Fruit fly (Drosophila melanogaster) whole organism, prepupa: Measurements from ENCODE around the gene Gr92a.

ENCODE experiments used
- Blimp-1 ChIP-seq: fragments of 200-800 bp; sonication (Bioruptor generic); optimal IDR thresholded peaks from 3 replicates; lab custom pipeline; 2017; ENCODE audit warnings: missing biosample characterization, missing genetic modification characterization, mild to moderate bottlenecking, moderate library complexity, missing genetic modification reagents
- CG10669 ChIP-seq: fragments of 200-800 bp; sonication (Bioruptor generic); optimal IDR thresholded peaks from 3 replicates; lab custom pipeline; 2018; ENCODE audit warnings: missing biosample characterization, mild to moderate bottlenecking, missing genetic modification characterization, moderate library complexity
- CG15336 ChIP-seq: fragments of 200-800 bp; sonication (Bioruptor generic); IDR thresholded peaks from 2 replicates; pipeline ENCODE4 v1.3.6; 2022; ENCODE audit warnings: missing biosample characterization, missing genetic modification characterization
- CG32006 ChIP-seq: fragments of 200-800 bp; sonication (Bioruptor generic); optimal IDR thresholded peaks from 3 replicates; lab custom pipeline; 2017; ENCODE audit warnings: missing biosample characterization, mild to moderate bottlenecking, missing genetic modification characterization
- CG6276 ChIP-seq: fragments of 200-800 bp; sonication (Bioruptor generic); optimal IDR thresholded peaks from 2 replicates; lab custom pipeline; 2017; ENCODE audit warnings: missing biosample characterization, mild to moderate bottlenecking, missing genetic modification characterization
- CG6854 ChIP-seq: fragments of 200-800 bp; sonication (Bioruptor generic); optimal IDR thresholded peaks from 2 replicates; lab custom pipeline; 2017; ENCODE audit warnings: missing biosample characterization, mild to moderate bottlenecking, missing genetic modification characterization
- CG8119 ChIP-seq: fragments of 200-800 bp; sonication (Bioruptor generic); IDR thresholded peaks from 3 replicates; pipeline ENCODE4 v1.3.6; 2022; ENCODE audit warnings: missing biosample characterization, missing genetic modification characterization
- Eip75B ChIP-seq: fragments of 200-800 bp; sonication (Bioruptor generic); optimal IDR thresholded peaks from 3 replicates; lab custom pipeline; 2016; ENCODE audit warnings: missing biosample characterization, missing genetic modification characterization
- Eip78C ChIP-seq: fragments of 200-800 bp; sonication (Bioruptor generic); peaks from one replicate; lab custom pipeline; 2016; ENCODE audit warnings: missing biosample characterization, missing genetic modification characterization
- Hr38 ChIP-seq: sonication (Bioruptor generic); optimal IDR thresholded peaks from 2 replicates; lab custom pipeline; 2016; ENCODE audit warnings: missing biosample characterization, missing genetic modification characterization
- Hr39 ChIP-seq: fragments of 200-800 bp; sonication (Bioruptor generic); optimal IDR thresholded peaks from 2 replicates; lab custom pipeline; 2016; ENCODE audit warnings: missing biosample characterization, missing genetic modification characterization
- OdsH ChIP-seq: fragments of 200-800 bp; sonication (Bioruptor generic); optimal IDR thresholded peaks from 3 replicates; lab custom pipeline; 2016; ENCODE audit warnings: missing biosample characterization, missing genetic modification characterization
- Smox ChIP-seq: fragments of 200-800 bp; sonication (Bioruptor generic); optimal IDR thresholded peaks from 3 replicates; lab custom pipeline; 2016; ENCODE audit warnings: missing biosample characterization, missing genetic modification characterization
- Sox102F ChIP-seq: fragments of 200-800 bp; sonication (Bioruptor generic); optimal IDR thresholded peaks from 2 replicates; lab custom pipeline; 2016; ENCODE audit warnings: missing biosample characterization, mild to moderate bottlenecking, missing genetic modification characterization
- cyc ChIP-seq: fragments of 200-800 bp; sonication (Bioruptor generic); optimal IDR thresholded peaks from 3 replicates; lab custom pipeline; 2016; ENCODE audit warnings: missing biosample characterization, missing genetic modification characterization
- esn ChIP-seq: fragments of 200-800 bp; sonication (Bioruptor generic); optimal IDR thresholded peaks from 2 replicates; lab custom pipeline; 2016; ENCODE audit warnings: missing biosample characterization, mild to moderate bottlenecking, missing genetic modification characterization, moderate library complexity
- fd59A ChIP-seq: fragments of 200-800 bp; sonication (Bioruptor generic); optimal IDR thresholded peaks from 2 replicates; lab custom pipeline; 2017; ENCODE audit warnings: missing biosample characterization, mild to moderate bottlenecking, missing genetic modification characterization, missing genetic modification reagents
- fd85E ChIP-seq: fragments of 200-800 bp; sonication (Bioruptor generic); optimal IDR thresholded peaks from 3 replicates; lab custom pipeline; 2016; ENCODE audit warnings: missing biosample characterization, missing genetic modification characterization
- fkh ChIP-seq: fragments of 200-800 bp; sonication (Bioruptor generic); optimal IDR thresholded peaks from 3 replicates; lab custom pipeline; 2017; ENCODE audit warnings: missing biosample characterization, mild to moderate bottlenecking, missing genetic modification characterization, moderate library complexity
- pdm3 ChIP-seq: fragments of 200-800 bp; sonication (Bioruptor generic); optimal IDR thresholded peaks from 3 replicates; lab custom pipeline; 2016; ENCODE audit warnings: missing biosample characterization, missing genetic modification characterization
- svp ChIP-seq: fragments of 200-800 bp; sonication (Bioruptor generic); peaks from one replicate; lab custom pipeline; 2016; ENCODE audit warnings: missing biosample characterization, missing genetic modification characterization

Gene Gr92a

DNA sequence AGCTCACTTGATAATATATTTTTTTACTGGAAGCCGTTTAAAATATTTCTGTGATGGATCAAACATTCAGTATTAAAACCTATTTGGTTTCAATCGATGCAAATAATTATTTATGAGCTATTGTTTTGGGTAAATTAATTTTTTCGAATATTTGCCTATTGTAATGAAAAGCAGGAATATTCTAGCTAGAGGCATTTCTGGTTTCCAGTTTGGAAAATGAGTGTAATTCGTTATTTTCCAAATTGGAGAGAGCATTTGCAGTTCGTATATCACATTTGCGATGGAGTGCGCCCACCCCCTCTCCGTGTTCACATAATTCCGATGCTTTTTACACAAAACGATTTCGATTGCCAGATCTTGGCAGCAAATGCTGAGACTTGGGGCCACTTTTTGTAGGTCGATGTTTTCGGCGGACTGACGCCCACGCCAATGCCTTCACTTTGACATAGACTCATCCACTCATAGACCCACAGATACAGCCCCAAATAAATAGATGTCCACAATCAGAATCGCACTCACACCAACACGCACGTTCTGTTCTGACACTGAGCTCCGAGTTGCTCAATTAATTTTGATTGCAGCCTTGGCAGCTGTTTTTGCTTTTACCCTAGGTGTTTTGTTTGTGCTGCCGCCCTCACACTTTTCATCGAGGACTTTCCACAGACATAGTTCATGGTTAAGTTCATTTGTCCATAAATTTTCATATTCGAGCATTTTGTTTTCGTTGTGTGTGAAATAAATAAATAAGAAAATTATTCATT lies 47.0 kb downstream of the Gr92a start:
- TF ChIP-seq CG6854 (GFP tag; lab: Kevin White, UChicago) (no peak), CG32006 (GFP tag; lab: Kevin White, UChicago) (no peak), CG8119 (no peak), fd59A (GFP tag; lab: Kevin White, UChicago) (no peak), cyc (GFP tag; lab: Kevin White, UChicago) (no peak), fd85E (no peak), CG10669 (GFP tag; lab: Kevin White, UChicago) (no peak), Smox (no peak), Eip75B (no peak), pdm3 (GFP tag; lab: Kevin White, UChicago) (no peak)

dm6 chr3R:20169135-20169534 lies 48.3 kb downstream of the Gr92a start, which contains the start of gene CG5023:
Gene CG5023 (plus strand): TSS chr3R:20169435.
- no peak for TF ChIP-seq Hr39 (GFP tag; lab: Kevin White, UChicago)
- no peak for TF ChIP-seq fkh
- TF ChIP-seq CG15336, result no peak
- TF ChIP-seq CG6276 (GFP tag; lab: Kevin White, UChicago), result no peak
- no peak for TF ChIP-seq Eip78C
- no peak for TF ChIP-seq OdsH (GFP tag; lab: Kevin White, UChicago)
- no peak for TF ChIP-seq Sox102F
- no peak for TF ChIP-seq esn (GFP tag; lab: Kevin White, UChicago)
- no peak for TF ChIP-seq Smox
- no peak for TF ChIP-seq Eip75B
- TF ChIP-seq Blimp-1 (GFP tag; lab: Kevin White, UChicago), result no peak
- TF ChIP-seq Hr38 (GFP tag; lab: Kevin White, UChicago), result no peak
- TF ChIP-seq svp (GFP tag; lab: Kevin White, UChicago), result no peak
- TF ChIP-seq CG6854 (GFP tag; lab: Kevin White, UChicago), result no peak
